Worm (Caenorhabditis elegans): ENCODE results near the gene algn-12.

- TF ChIP-seq ceh-9 (tag; optimal IDR thresholded peaks at IDR 0.05) = no peak
- no peak for TF ChIP-seq fkh-10 (GFP tag; optimal IDR thresholded peaks at IDR 0.05)
- TF ChIP-seq K02D7.2 (tag; optimal IDR thresholded peaks at IDR 0.05) = no peak
These were observed 12.9 kb upstream of the algn-12 start, which contains the start of gene ech-3 for ce11 chrV:8022040-8022439.
